Fruit fly (Drosophila melanogaster) S2 (cell line): Measurements from ENCODE around the gene CG15534.

ENCODE experiments used
- CG8478 ChIP-seq: fragments of >200 bp; optimal IDR thresholded peaks from 2 replicates; lab custom pipeline; 2018
- CTCF ChIP-seq, 2 experiments: fragments of >200 bp; optimal IDR thresholded peaks; 2 replicates each; lab custom pipeline; 2018

Gene CG15534

dm6 chr3R:30431258-30432114 lies at the start of gene CG15534:
TSS of gene CG15534 (plus strand) at chr3R:30432064.
- TF ChIP-seq CG8478 (lab: Kevin White, UChicago) (no peak), CTCF (optimal IDR thresholded peaks at IDR 0.05; lab: Kevin White, UChicago) (no peak)

DNA sequence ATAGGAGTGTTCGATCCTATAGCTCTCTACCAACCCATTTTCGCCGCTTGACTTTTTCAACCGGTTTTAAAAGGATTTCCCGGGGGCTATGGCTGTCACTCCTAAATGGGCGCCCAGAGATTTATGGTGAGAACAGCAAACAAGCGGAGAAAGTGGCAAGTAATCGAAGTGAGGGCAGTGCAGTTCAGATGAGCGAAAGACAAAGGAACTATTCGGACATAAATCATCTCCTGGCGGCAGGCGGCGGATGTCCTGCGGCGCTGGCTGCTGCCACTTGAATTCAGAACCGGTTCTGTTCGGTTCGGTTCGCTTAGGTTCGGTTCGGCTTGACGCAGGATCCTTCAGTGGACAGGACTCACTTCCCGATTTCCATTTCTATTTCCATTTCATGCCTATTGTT lies 48.7 kb upstream of the CG15534 start:
- no peak for TF ChIP-seq CG8478 (lab: Kevin White, UChicago)
- TF ChIP-seq CTCF (optimal IDR thresholded peaks at IDR 0.05; lab: Kevin White, UChicago), result no peak

DNA sequence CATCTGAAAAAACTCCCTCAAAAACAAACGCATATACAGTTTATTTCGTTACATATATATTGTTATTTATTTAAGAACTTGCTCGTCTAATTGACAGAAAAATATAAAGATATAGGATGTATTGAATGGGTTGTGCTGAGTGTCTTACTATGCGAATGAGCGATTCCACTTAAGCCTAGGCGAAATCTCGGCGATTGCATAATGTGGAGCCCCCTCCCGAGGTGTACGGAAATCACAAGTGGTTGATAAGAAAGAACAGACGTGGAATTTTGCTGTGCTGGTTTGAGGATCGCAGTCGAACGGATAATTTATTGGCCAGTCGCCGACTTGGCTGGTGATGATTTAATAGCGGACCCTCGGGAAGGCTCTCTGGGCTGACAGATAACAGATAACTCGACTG lies 46.3 kb upstream of the CG15534 start:
- TF ChIP-seq CG8478 (lab: Kevin White, UChicago) (no peak), CTCF (optimal IDR thresholded peaks at IDR 0.05; lab: Kevin White, UChicago) (no peak)

dm6 chr3R:30386759-30387437 lies 45.0 kb upstream of the CG15534 start:
- no peak for TF ChIP-seq CG8478 (lab: Kevin White, UChicago)
- no peak for TF ChIP-seq CTCF (optimal IDR thresholded peaks at IDR 0.05; lab: Kevin White, UChicago)

DNA sequence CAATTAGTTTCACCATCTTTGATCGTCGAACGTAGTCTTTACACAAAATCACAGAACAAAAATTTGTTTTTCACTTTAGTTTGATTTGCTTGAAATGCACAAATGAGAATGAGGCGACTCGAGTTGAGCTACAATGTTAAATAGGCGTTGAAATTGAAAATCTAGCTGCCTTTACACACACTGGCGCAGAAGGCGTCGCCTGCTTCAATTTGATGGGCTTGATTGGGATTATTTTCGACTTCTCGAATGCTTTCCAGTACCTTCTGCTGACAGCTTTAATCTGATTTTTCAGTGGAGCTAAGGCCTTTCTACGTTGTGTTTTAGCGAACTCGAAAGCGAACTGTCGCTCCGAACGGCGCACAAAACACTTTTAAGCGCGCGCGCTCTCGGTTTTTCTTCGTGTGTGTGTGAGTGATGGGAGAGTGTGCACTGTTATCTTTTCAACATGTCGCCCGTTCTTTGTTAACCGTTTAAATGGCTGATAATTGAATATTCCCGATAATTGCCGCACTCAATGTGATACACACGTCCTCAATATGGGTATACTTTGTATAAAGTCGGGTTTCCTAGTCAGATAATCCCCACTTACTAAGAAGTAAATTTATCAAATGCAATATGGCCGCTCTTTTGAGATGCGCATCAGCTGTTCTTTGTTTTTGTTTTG lies 44.2 kb upstream of the CG15534 start, which contains the start of the genes Fer2LCH and Fer1HCH:
TSS of gene Fer2LCH (plus strand) at position 290 of the 664 bp plus-strand sequence.
TSS of gene Fer1HCH (minus strand) at position 664 of the 664 bp plus-strand sequence.
- TF ChIP-seq CTCF (optimal IDR thresholded peaks at IDR 0.05; lab: Kevin White, UChicago) (no peak), CG8478 (lab: Kevin White, UChicago) (no peak)

DNA sequence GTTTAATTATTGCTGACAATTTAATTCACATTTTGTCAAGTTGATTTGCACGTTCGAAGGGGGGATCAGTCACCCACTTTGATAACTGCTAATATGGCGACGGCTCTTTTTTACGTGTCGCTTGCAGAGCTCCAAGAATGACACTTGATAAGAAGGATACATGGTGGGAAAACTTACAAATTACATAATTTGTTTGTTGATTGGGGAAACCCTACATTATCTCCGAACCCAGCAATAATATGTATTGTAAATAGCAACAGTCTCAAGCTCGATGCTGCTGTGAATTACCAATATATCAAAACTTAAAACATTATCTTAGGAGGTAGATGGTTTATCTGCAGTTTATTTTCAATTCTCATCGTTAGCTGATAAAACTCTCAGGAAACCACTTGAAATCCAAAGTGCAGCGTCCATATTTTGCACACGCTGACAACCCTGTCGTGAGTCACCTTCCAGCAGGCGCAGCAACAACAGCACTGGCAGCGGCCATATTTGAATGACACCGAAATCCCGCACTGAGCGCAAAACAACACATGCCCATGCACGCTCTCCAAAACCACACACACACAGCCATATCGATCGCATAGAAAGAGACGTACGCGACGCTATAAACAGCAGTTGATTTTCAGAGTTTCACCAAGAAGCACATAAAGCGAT lies 43.5 kb upstream of the CG15534 start:
- TF ChIP-seq CG8478 (lab: Kevin White, UChicago), result no peak

DNA sequence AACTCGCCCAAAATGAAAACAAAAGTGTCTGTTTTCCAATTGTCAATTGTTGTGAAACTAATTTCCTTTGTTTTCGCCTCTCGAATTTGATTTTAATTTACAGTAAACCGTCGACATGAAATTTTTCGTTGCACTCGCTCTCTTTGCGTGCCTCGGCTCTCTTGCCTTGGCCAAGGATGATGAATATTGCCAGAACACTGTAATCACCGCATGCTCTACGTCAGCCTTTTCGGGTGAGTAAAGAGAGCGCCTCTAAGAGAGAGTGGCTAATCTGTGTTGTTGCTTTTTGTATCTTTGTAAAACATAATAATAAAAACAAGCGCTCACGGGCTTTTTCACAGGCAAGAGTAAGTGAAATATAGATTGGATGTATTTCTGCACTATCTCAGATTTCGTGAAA lies 42.8 kb upstream of the CG15534 start:
- TF ChIP-seq CTCF (optimal IDR thresholded peaks at IDR 0.05; lab: Kevin White, UChicago), result no peak
- no peak for TF ChIP-seq CG8478 (lab: Kevin White, UChicago)

DNA sequence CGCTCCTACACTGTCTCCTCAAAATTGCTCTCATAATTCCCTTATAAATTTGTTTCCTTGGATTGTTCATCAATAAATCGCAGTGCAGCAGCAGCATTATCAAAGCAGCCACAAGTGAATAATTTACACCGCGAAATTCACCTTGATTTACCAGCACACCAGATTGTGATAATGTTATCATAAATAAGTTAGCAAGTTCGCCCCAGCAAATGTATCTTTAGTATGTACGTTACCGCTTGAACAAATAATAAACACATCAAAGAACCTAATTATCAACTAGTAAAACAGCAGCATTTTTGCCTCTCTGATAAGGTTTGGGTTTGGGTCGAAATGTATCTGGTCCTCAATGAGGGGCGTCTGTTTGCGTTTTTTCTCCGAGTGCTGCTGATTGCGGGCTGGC lies 41.6 kb upstream of the CG15534 start:
- TF ChIP-seq CG8478 (lab: Kevin White, UChicago), result no peak
- no peak for TF ChIP-seq CTCF (optimal IDR thresholded peaks at IDR 0.05; lab: Kevin White, UChicago)

- TF ChIP-seq CG8478 (lab: Kevin White, UChicago) (no peak), CTCF (optimal IDR thresholded peaks at IDR 0.05; lab: Kevin White, UChicago) (no peak)
These were observed 40.8 kb upstream of the CG15534 start for dm6 chr3R:30391098-30391497.

DNA sequence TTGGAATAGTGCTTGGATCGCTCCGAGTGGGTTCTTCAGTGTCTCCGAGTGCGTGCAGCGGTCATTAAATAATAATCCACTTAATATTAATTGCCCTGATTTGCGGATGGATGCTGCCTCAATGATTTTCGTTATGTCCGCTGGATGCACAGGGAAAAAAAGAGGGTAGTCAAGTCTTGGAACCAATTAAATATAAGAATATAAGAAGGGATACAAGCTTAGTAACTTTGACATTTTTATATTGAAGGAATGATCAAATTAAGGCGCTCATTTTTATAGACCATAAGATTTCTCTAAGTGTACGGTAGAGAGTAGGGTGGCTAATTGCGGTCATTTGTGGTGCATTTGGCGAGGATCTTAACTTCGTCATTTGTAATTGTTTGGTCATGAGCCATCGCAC lies 39.9 kb upstream of the CG15534 start:
- TF ChIP-seq CTCF (optimal IDR thresholded peaks at IDR 0.05; lab: Kevin White, UChicago), result no peak
- TF ChIP-seq CG8478 (lab: Kevin White, UChicago), result no peak

DNA sequence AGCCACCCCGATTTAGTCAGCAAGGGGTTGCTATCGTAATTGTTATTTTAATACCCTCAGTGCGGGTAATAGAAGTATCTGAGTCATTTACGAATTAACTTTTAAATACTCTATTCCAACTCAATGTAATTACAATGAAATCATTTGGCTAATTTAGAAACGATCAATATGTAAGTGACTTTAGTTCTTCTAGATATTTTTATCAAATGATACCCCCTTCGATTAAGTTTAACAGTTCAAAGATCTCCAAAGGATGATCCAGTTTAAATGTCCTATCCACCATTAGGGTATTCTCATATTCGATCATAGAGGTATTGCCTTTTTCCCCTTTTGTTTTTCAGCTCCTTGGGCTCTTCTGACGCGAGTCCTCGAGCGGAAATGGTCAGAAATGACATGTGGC lies 38.0 kb upstream of the CG15534 start:
- TF ChIP-seq CTCF (optimal IDR thresholded peaks at IDR 0.05; lab: Kevin White, UChicago), result no peak
- no peak for TF ChIP-seq CG8478 (lab: Kevin White, UChicago)

dm6 chr3R:30406482-30406881 lies 25.4 kb upstream of the CG15534 start:
- TF ChIP-seq CG8478 (lab: Kevin White, UChicago) (no peak), CTCF (optimal IDR thresholded peaks at IDR 0.05; lab: Kevin White, UChicago) (no peak)

- no peak for TF ChIP-seq CTCF (optimal IDR thresholded peaks at IDR 0.05; lab: Kevin White, UChicago)
- no peak for TF ChIP-seq CG8478 (lab: Kevin White, UChicago)
These were observed 18.1 kb upstream of the CG15534 start for dm6 chr3R:30413795-30414194.

DNA sequence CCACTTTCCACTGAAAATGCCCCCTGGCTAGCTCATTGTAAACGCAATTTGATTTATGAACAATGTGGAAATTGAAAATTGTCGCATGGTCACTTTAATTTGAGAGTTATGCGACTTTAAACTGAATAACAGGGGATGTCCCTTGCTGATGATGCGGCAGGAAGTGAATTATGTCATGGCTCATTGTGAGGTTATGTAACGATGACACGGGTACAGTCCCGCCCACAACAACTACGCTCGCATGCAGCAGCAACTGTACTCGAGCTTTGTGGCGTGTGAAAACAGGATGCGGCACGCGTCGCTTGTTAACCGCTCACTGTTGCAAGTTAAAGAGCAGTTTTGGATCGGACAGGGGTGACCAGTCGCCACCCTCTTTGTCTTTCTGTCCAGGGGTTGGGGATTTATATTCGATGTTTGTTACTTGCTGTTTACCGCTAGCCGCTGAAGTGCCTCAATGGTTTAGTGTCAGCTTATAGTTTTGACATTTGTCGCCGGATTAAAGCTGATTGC lies 15.0 kb upstream of the CG15534 start:
- TF ChIP-seq CTCF (optimal IDR thresholded peaks at IDR 0.05; lab: Kevin White, UChicago), result no peak
- TF ChIP-seq CG8478 (lab: Kevin White, UChicago), result no peak
